Worm (Caenorhabditis elegans) whole organism, L4 larva: Measurements from ENCODE around the gene F10D7.3.

Experiments
- ces-1 ChIP-seq: fragments of 150-350 bp; sonication (generic microtip); optimal IDR thresholded peaks from 4 replicates; lab custom pipeline; 2014; ENCODE audit warnings: missing biosample characterization, missing genetic modification reagents, missing genetic modification characterization
- lin-15B ChIP-seq: fragments of 150-350 bp; sonication (generic microtip); optimal IDR thresholded peaks from 3 replicates; lab custom pipeline; 2014; ENCODE audit warnings: missing biosample characterization, missing genetic modification characterization

DNA sequence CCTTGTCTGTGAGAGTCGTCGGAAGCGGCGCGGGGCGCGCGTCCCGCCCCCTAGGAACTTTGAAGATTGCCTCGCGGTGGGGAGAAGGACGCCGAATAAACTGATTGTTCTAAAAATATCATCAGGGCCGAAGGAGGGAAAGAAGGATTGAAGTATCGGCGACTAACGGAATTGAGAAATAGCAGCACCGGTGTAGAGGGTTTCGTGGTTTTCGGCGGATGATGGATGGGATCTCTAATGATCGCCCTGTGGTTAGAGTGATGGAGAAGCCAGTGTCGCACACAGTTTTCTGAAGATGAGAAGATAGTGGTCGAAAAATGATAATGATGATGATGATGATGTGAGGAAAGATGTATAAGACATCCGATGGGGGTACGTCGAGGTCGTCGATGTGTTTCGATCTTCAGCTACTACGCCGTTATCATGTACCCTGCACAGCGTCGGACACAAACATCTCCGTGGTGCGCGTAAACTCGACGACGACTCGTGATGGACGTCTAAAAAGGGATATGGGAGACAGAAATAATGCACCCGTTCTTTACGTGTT, 47.2 kb upstream of the F10D7.3 start, which contains the start of gene osm-11:
- TF ChIP-seq ces-1 (GFP tag; lab: Kevin White, UChicago): no peak
- TF ChIP-seq lin-15B (tag; lab: Kevin White, UChicago): no peak
